Fruit fly (Drosophila melanogaster): ENCODE measurements around the gene CG4942.

Gene CG4942

DNA sequence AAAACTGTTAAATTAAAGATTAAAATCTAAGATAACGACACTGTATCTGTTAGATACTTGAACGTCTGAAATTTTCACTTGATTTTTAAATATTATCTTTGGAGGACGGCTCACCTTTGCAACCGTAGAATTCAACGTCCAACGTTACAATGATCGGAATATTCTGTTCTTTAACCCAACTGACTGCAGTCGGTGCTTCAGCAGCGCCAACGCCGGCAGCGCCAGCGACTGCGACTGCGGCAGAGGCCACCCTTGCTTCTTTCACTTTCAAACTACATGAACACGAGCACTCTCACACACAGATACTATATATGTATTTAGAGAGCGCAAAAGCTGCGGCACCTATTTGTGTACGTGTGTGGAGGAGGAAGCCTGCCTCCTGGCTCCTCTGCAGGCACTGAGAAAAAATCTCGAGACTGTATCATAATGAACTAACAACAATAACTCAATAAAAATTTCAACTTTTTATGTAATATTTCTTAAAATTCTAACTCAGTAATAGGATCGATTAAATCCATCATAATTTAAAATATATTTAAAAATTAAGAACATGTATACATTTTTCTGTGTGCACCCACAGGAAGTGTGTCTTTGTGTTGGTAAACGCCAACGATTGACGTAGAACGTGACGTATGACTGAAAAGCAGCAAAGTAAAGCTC, 15.3 kb upstream of the CG4942 start:
- TF ChIP-seq CG8159 (tag; optimal IDR thresholded peaks at IDR 0.05) (peak; percentile 99), Snoo (tag; optimal IDR thresholded peaks at IDR 0.05) (peak; percentile 94), Pif1B (GFP tag; optimal IDR thresholded peaks at IDR 0.05) (peak; percentile 97), rn (GFP tag; IDR thresholded peaks at IDR 0.05) (peak; percentile 95), CG32121 (GFP tag; IDR thresholded peaks at IDR 0.05) (peak; percentile 97), CG9948 (tag; optimal IDR thresholded peaks at IDR 0.05) (peak; percentile 98), CG4496 (GFP tag; IDR thresholded peaks at IDR 0.05) (peak; percentile 97), CG17806 (tag; optimal IDR thresholded peaks at IDR 0.05) (peak; percentile 98), EcR (GFP tag; optimal IDR thresholded peaks at IDR 0.05) (peak; percentile 57), D1 (tag; optimal IDR thresholded peaks at IDR 0.05) (peak; percentile 93), CG8301 (tag; optimal IDR thresholded peaks at IDR 0.05) (peak; percentile 95), CG13204 (GFP tag; optimal IDR thresholded peaks at IDR 0.05) (peak; percentile 90), CG15710 (tag; optimal IDR thresholded peaks at IDR 0.05) (peak; percentile 99), CG10348 (GFP tag; IDR thresholded peaks at IDR 0.05) (peak; percentile 78), Ets98B (GFP tag; IDR thresholded peaks at IDR 0.05) (peak; percentile 95), gl (tag; optimal IDR thresholded peaks at IDR 0.05) (peak; percentile 93), CG14655 (GFP tag; optimal IDR thresholded peaks at IDR 0.05) (peak; percentile 98), fd96Ca (GFP tag; IDR thresholded peaks at IDR 0.05) (peak; percentile 96), CG34367 (tag; optimal IDR thresholded peaks at IDR 0.05) (peak; percentile 96), CG12605 (GFP tag; IDR thresholded peaks at IDR 0.05) (peak; percentile 94), Pif1A (GFP tag; optimal IDR thresholded peaks at IDR 0.05) (peak; percentile 93)

DNA sequence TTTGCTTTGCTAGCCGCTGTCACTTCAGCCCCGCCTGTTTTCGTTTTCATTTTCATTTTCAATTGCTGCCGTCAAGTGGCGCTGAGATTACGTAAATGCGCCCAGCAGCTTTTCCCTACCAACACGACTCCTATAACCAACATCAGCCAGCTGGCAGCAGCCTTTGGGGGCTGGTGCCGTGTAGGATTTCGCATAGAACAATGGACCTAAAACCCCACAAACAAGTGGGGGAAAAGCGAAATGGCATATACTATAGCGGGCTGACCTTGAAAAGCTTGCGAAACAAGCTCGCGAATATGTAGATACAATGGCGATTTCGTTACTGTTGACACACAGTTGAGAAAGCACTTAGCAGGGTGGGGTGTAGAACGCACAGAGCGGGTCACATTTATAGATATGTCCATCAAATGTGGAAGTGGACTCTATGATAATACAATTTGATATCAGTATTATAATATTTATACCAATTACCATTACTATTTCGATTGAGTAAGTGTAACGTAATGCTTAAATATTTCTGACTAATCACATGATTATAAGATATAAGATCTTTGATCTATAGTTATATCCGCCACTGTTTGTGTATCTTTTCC, 13.2 kb upstream of the CG4942 start:
- no peak for TF ChIP-seq EcR (GFP tag; optimal IDR thresholded peaks at IDR 0.05)
- peak; percentile 16 for TF ChIP-seq CG15710 (tag; optimal IDR thresholded peaks at IDR 0.05)
- TF ChIP-seq CG8159 (tag; optimal IDR thresholded peaks at IDR 0.05): peak; percentile 11
- TF ChIP-seq CG17806 (tag; optimal IDR thresholded peaks at IDR 0.05): no peak
- peak; percentile 7 for TF ChIP-seq CG34367 (tag; optimal IDR thresholded peaks at IDR 0.05)

DNA sequence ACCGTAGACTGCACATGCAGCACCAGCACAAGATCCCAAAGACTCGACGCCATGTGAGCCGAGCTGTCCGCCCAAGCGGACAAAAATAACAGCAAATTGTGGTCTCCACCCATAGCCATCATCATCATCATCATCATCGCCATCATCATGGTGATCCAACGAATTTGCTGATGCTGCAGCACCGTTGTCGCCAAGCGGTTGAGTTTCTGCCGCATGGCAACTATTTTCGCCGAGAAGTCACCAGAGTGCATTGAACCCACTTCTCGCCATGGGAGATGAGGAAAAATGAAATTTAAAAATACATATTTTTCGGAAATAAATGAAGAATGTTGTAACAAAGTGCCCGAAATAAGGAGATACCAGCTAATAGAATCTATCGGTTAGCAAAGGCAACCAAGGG, 11.5 kb upstream of the CG4942 start:
- TF ChIP-seq EcR (GFP tag; optimal IDR thresholded peaks at IDR 0.05) (peak; percentile 72), CG10348 (GFP tag; IDR thresholded peaks at IDR 0.05) (no peak), CG8301 (tag; optimal IDR thresholded peaks at IDR 0.05) (no peak)

DNA sequence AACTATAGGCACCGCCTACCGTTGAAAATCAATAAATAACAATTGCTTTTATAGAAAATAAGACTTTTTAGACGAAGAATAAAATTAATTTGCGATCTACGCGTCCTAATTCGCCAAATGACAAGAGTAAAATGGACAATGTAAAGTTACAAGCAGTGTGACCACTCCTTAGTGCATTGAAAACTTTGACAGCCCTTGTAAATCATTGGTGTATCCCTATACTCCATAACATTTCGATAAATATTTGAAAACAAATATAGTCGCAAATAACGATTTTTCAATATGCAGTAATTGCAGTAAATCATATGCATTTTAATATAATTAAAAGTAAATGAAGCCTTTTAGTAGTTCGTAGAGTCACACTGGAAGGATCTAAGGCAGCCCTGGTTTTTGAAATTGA, 10.1 kb upstream of the CG4942 start:
- TF ChIP-seq CG8301 (tag; optimal IDR thresholded peaks at IDR 0.05): no peak
- TF ChIP-seq rn (GFP tag; IDR thresholded peaks at IDR 0.05): no peak
- TF ChIP-seq gl (tag; optimal IDR thresholded peaks at IDR 0.05): no peak
- TF ChIP-seq CG12605 (GFP tag; IDR thresholded peaks at IDR 0.05): no peak
- no peak for TF ChIP-seq EcR (GFP tag; optimal IDR thresholded peaks at IDR 0.05)
- no peak for TF ChIP-seq CG10348 (GFP tag; IDR thresholded peaks at IDR 0.05)
- TF ChIP-seq Pif1A (GFP tag; optimal IDR thresholded peaks at IDR 0.05): no peak
- no peak for TF ChIP-seq Pif1B (GFP tag; optimal IDR thresholded peaks at IDR 0.05)
- no peak for TF ChIP-seq Snoo (tag; optimal IDR thresholded peaks at IDR 0.05)
- TF ChIP-seq CG15710 (tag; optimal IDR thresholded peaks at IDR 0.05): no peak
- TF ChIP-seq CG8159 (tag; optimal IDR thresholded peaks at IDR 0.05): no peak
- no peak for TF ChIP-seq CG14655 (GFP tag; optimal IDR thresholded peaks at IDR 0.05)
- no peak for TF ChIP-seq D1 (tag; optimal IDR thresholded peaks at IDR 0.05)

DNA sequence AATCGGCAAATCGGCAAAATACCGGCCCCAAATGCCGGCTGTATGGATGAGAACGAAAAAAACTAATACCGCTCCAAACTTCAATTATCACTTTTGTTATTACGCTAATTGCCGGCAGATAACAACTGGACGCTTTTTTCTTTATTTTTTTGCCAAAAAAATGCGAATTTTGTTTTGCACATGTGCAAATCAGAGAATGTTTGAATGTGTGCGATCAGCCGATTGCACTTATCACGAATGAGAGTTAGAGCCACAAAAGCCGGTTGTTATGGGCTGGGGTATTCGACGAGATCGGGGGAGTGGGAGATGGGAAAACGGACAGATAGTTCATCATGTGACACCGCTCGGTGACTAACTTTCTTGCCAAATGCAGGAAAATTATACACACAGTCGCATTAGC, 9.3 kb upstream of the CG4942 start:
- no peak for TF ChIP-seq fd96Ca (GFP tag; IDR thresholded peaks at IDR 0.05)

DNA sequence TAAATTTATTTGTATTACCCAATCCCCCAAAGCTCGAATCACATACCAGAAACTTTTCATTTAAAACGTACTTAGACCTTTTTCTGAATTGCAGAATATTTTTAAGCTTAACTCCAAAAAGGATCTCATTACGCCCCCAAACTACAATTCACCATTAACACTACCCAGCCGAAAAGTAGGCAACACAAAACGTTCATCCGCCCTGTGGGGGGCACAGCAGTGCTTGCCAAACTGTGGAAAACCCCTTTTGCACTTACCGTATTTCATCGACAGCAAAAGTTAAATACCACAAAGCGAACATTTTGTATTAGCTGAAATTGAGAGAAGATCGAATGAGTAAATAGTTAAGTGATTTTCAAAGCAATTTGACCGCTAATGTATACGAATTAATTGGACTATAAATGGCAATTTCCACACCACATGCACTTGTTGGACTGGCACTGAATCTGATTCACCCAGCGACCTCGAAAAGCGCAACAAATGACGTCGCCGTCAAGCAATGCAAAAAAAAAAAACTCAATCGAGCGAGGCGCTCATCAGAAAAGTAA, 8.6 kb upstream of the CG4942 start:
- TF ChIP-seq Ets98B (GFP tag; IDR thresholded peaks at IDR 0.05) (peak; percentile 9; the same call in 1 of the 2 replicates), CG9948 (tag; optimal IDR thresholded peaks at IDR 0.05) (no peak)

DNA sequence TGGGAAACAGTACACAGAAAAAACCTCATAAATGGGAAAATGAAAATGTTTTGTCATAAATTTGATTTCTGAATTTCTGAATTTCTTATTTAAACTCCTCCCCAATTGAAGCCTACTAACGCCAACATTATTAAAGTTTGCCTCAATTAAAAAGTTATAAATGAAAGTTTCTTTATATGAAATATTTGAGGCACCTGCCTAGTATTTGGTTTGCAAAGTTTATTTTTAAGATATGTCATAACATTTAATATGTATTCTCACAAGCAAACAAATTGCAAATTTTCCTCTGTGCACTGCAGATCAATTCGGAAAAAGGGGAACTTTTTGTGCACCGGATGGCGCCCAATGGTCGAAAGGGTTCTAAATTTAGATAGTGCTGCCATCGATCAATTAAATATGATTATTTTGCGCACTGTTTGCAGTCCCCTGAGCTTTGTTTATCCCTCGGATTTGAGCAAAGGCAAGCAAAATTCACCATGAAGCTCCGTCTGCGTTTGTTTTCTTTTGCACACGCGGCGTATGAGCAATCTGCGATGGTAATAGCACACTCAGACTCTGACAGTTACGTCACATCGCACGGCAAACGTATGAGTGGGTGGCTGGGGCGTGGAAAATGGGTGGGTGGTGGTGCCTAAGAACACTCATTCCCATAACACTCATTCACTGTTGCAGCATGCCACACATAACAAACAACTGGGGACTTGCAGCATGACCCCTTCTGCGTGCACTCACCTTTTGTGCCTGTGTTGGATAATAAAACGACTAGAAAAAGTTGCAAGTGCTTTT, 7.7 kb upstream of the CG4942 start:
- TF ChIP-seq CG15710 (tag; optimal IDR thresholded peaks at IDR 0.05) (peak; percentile 32), CG12605 (GFP tag; IDR thresholded peaks at IDR 0.05) (0 out of 2 replicates have a peak, but pooled peaks have one; percentile 15), CG4496 (GFP tag; IDR thresholded peaks at IDR 0.05) (peak; percentile 59; the same call in 2 of the 3 replicates), CG8301 (tag; optimal IDR thresholded peaks at IDR 0.05) (peak; percentile 71), Snoo (tag; optimal IDR thresholded peaks at IDR 0.05) (no peak), Pif1A (GFP tag; optimal IDR thresholded peaks at IDR 0.05) (peak; percentile 52), Ets98B (GFP tag; IDR thresholded peaks at IDR 0.05) (peak; percentile 65), CG17806 (tag; optimal IDR thresholded peaks at IDR 0.05) (peak; percentile 17), CG34367 (tag; optimal IDR thresholded peaks at IDR 0.05) (peak; percentile 5), gl (tag; optimal IDR thresholded peaks at IDR 0.05) (no peak), CG13204 (GFP tag; optimal IDR thresholded peaks at IDR 0.05) (no peak), Pif1B (GFP tag; optimal IDR thresholded peaks at IDR 0.05) (no peak), EcR (GFP tag; optimal IDR thresholded peaks at IDR 0.05) (peak; percentile 29), D1 (tag; optimal IDR thresholded peaks at IDR 0.05) (no peak), CG9948 (tag; optimal IDR thresholded peaks at IDR 0.05) (peak; percentile 46), CG10348 (GFP tag; IDR thresholded peaks at IDR 0.05) (no peak), CG32121 (GFP tag; IDR thresholded peaks at IDR 0.05) (peak; percentile 73), fd96Ca (GFP tag; IDR thresholded peaks at IDR 0.05) (0 out of 3 replicates have a peak, but pooled peaks have one; percentile 1), CG14655 (GFP tag; optimal IDR thresholded peaks at IDR 0.05) (peak; percentile 76), rn (GFP tag; IDR thresholded peaks at IDR 0.05) (peak; percentile 54), CG8159 (tag; optimal IDR thresholded peaks at IDR 0.05) (peak; percentile 42)
